Comparison of ENCODE assay signal across 1 fruit fly cellular context in genomic region chr2L:12365964-12366482, dm6.
A peak's percentile ranks its signal among the peaks of the same experiment; 100 is the strongest.
TF ChIP-seq lines count a peak whose summit lies in the region.

No protein-coding gene starts in this region.

TF ChIP-seq in whole organism, embryonic, 481 proteins besides CTCF, POLR2A, EP300 and RAD21 (continued from another document):
- peak; percentile 3 for TF ChIP-seq Fer3 (tag; optimal IDR thresholded peaks at IDR 0.05; lab: Kevin White, UChicago)
- peak; percentile 18 for TF ChIP-seq Mes4 (GFP tag; optimal IDR thresholded peaks at IDR 0.05; lab: Kevin White, UChicago)
- TF ChIP-seq CG13424 (tag; optimal IDR thresholded peaks at IDR 0.05; lab: Kevin White, UChicago): no peak
TF ChIP-seq in whole organism, embryonic: peak in this region for 170.
